Fruit fly (Drosophila melanogaster) Kc167 (cell line): Measurements from ENCODE around the gene CG14683.

Source experiments
- psq ChIP-seq: fragments of >200 bp; optimal IDR thresholded peaks from 2 replicates; lab custom pipeline; 2017; ENCODE audit warnings: missing external identifiers
- ttk ChIP-seq: sonication (Bioruptor generic); optimal IDR thresholded peaks from 2 replicates; lab custom pipeline; 2017; ENCODE audit warnings: missing external identifiers

- TF ChIP-seq psq (lab: Kevin White, UChicago) (no peak), ttk (lab: Kevin White, UChicago) (no peak)
Observed at dm6 chr3R:10655968-10656367, 40.5 kb upstream of the CG14683 start.
